Fruit fly (Drosophila melanogaster) whole organism, embryonic: ENCODE measurements around the gene CG31365.

Experiments
- Adf1 ChIP-seq: fragments of 200-800 bp; sonication (Bioruptor generic); IDR thresholded peaks from 2 replicates; pipeline ENCODE4 v1.3.6; 2022; ENCODE audit warnings: missing biosample characterization, missing genetic modification characterization
- Atf6 ChIP-seq: fragments of 200-800 bp; sonication (Bioruptor generic); IDR thresholded peaks from 2 replicates; pipeline ENCODE4 v1.3.6; 2022; ENCODE audit warnings: missing biosample characterization, missing genetic modification characterization
- BEAF-32 ChIP-seq: fragments of 200-800 bp; sonication (Bioruptor generic); optimal IDR thresholded peaks from 3 replicates; lab custom pipeline; 2017; ENCODE audit warnings: missing biosample characterization, missing genetic modification characterization, mild to moderate bottlenecking, moderate library complexity, missing genetic modification reagents
- CG10209 ChIP-seq: fragments of 200-800 bp; sonication (Bioruptor generic); optimal IDR thresholded peaks from 3 replicates; lab custom pipeline; 2017; ENCODE audit warnings: missing biosample characterization, mild to moderate bottlenecking, missing genetic modification characterization, missing genetic modification reagents
- CG1024 ChIP-seq: fragments of 200-800 bp; sonication (Bioruptor generic); IDR thresholded peaks from 2 replicates; pipeline ENCODE4 v1.3.6; 2022; ENCODE audit warnings: missing biosample characterization, missing genetic modification characterization
- CG10267 ChIP-seq: fragments of 200-800 bp; sonication (Bioruptor generic); optimal IDR thresholded peaks from 2 replicates; lab custom pipeline; 2018; ENCODE audit warnings: missing biosample characterization, mild to moderate bottlenecking, missing genetic modification characterization, moderate library complexity
- CG12155 ChIP-seq: fragments of 200-800 bp; sonication (Bioruptor generic); optimal IDR thresholded peaks from 3 replicates; lab custom pipeline; 2016; ENCODE audit warnings: missing biosample characterization, missing genetic modification characterization
- CG12299 ChIP-seq: fragments of 200-800 bp; sonication (Bioruptor generic); optimal IDR thresholded peaks from 2 replicates; lab custom pipeline; 2018; ENCODE audit warnings: missing biosample characterization, mild to moderate bottlenecking, missing genetic modification characterization
- CG12391 ChIP-seq: fragments of 200-800 bp; sonication (Bioruptor generic); optimal IDR thresholded peaks from 3 replicates; lab custom pipeline; 2018; ENCODE audit warnings: missing biosample characterization, mild to moderate bottlenecking, missing genetic modification characterization, moderate library complexity
- CG14710 ChIP-seq: fragments of 200-800 bp; sonication (Bioruptor generic); optimal IDR thresholded peaks from 3 replicates; lab custom pipeline; 2019; ENCODE audit warnings: missing biosample characterization, mild to moderate bottlenecking, missing genetic modification characterization, moderate library complexity
- CG14860 ChIP-seq: fragments of 200-800 bp; sonication (Bioruptor generic); IDR thresholded peaks from 3 replicates; pipeline ENCODE4 v1.3.6; 2022; ENCODE audit warnings: missing biosample characterization, missing genetic modification characterization; ENCODE audit not compliant: partially characterized antibody
- CG15696 ChIP-seq: fragments of 200-800 bp; sonication (Bioruptor generic); optimal IDR thresholded peaks from 2 replicates; lab custom pipeline; 2019; ENCODE audit warnings: missing biosample characterization, mild to moderate bottlenecking, missing genetic modification characterization, moderate library complexity
- CG17385 ChIP-seq: fragments of 200-800 bp; sonication (Bioruptor generic); optimal IDR thresholded peaks from 3 replicates; lab custom pipeline; 2018; ENCODE audit warnings: missing biosample characterization, mild to moderate bottlenecking, missing genetic modification characterization
- CG17802 ChIP-seq: fragments of 200-800 bp; sonication (Bioruptor generic); optimal IDR thresholded peaks from 2 replicates; lab custom pipeline; 2018; ENCODE audit warnings: missing biosample characterization, mild to moderate bottlenecking, missing genetic modification characterization, moderate library complexity
- CG1792 ChIP-seq: fragments of 200-800 bp; sonication (Bioruptor generic); optimal IDR thresholded peaks from 2 replicates; lab custom pipeline; 2016; ENCODE audit warnings: missing biosample characterization, missing genetic modification characterization
- CG1832 ChIP-seq: fragments of 200-800 bp; sonication (Bioruptor generic); optimal IDR thresholded peaks from 2 replicates; lab custom pipeline; 2017; ENCODE audit warnings: missing biosample characterization, mild to moderate bottlenecking, missing genetic modification characterization, inconsistent platforms
- CG2678 ChIP-seq: fragments of 200-800 bp; sonication (Bioruptor generic); optimal IDR thresholded peaks from 3 replicates; lab custom pipeline; 2019; ENCODE audit warnings: missing biosample characterization, mild to moderate bottlenecking, missing genetic modification characterization, moderate library complexity
- CG33557 ChIP-seq: fragments of 200-800 bp; sonication (Bioruptor generic); optimal IDR thresholded peaks from 2 replicates; lab custom pipeline; 2019; ENCODE audit warnings: missing biosample characterization, mild to moderate bottlenecking, missing genetic modification characterization, moderate library complexity
- CG4424 ChIP-seq: fragments of 200-800 bp; sonication (Bioruptor generic); optimal IDR thresholded peaks from 3 replicates; lab custom pipeline; 2016; ENCODE audit warnings: missing biosample characterization, missing genetic modification characterization
- CG4820 ChIP-seq: fragments of 200-800 bp; sonication (Bioruptor generic); optimal IDR thresholded peaks from 3 replicates; lab custom pipeline; 2016; ENCODE audit warnings: missing biosample characterization, missing genetic modification characterization
- CG6854 ChIP-seq: fragments of 200-800 bp; sonication (Bioruptor generic); optimal IDR thresholded peaks from 3 replicates; lab custom pipeline; 2017; ENCODE audit warnings: missing biosample characterization, mild to moderate bottlenecking, missing genetic modification characterization
- CG7963 ChIP-seq: fragments of 200-800 bp; sonication (Bioruptor generic); IDR thresholded peaks from 3 replicates; pipeline ENCODE4 v1.3.6; 2022; ENCODE audit warnings: missing biosample characterization, missing genetic modification characterization; ENCODE audit not compliant: partially characterized antibody
- CG9437 ChIP-seq: fragments of 200-800 bp; sonication (Bioruptor generic); optimal IDR thresholded peaks from 2 replicates; lab custom pipeline; 2018; ENCODE audit warnings: missing biosample characterization, mild to moderate bottlenecking, missing genetic modification characterization
- D19B ChIP-seq: fragments of 200-800 bp; sonication (Bioruptor generic); optimal IDR thresholded peaks from 2 replicates; lab custom pipeline; 2017; ENCODE audit warnings: missing biosample characterization, mild to moderate bottlenecking, missing genetic modification characterization
- Dfd ChIP-seq, 2 experiments: fragments of >200 bp; optimal IDR thresholded peaks; 2 replicates each; lab custom pipeline; 2017; ENCODE audit warnings: missing biosample characterization in 2 of 2, missing genetic modification characterization in 2 of 2
- Dll ChIP-seq: fragments of 200-800 bp; sonication (Bioruptor generic); IDR thresholded peaks from 4 replicates; pipeline ENCODE4 v1.3.6; 2022; ENCODE audit warnings: missing biosample characterization, missing genetic modification characterization; ENCODE audit not compliant: partially characterized antibody
- Fer3 ChIP-seq: fragments of 200-800 bp; sonication (Bioruptor generic); optimal IDR thresholded peaks from 2 replicates; lab custom pipeline; 2018; ENCODE audit warnings: missing biosample characterization, mild to moderate bottlenecking, missing genetic modification characterization, moderate library complexity
- H15 ChIP-seq: fragments of 200-800 bp; sonication (Bioruptor generic); IDR thresholded peaks from 3 replicates; pipeline ENCODE4 v1.3.6; 2022; ENCODE audit warnings: missing biosample characterization, missing genetic modification characterization
- HLH3B ChIP-seq: fragments of 200-800 bp; sonication (Bioruptor generic); IDR thresholded peaks from 2 replicates; pipeline ENCODE4 v1.3.6; 2022; ENCODE audit warnings: missing biosample characterization, missing genetic modification characterization
- Hsf ChIP-seq: fragments of 200-800 bp; sonication (Bioruptor generic); optimal IDR thresholded peaks from 3 replicates; lab custom pipeline; 2016; ENCODE audit warnings: missing biosample characterization, missing genetic modification characterization
- Kr ChIP-seq: fragments of 200-800 bp; sonication (Bioruptor generic); optimal IDR thresholded peaks from 2 replicates; lab custom pipeline; 2017; ENCODE audit warnings: missing biosample characterization, mild to moderate bottlenecking, missing genetic modification characterization
- Lim3 ChIP-seq: fragments of 200-800 bp; sonication (Bioruptor generic); IDR thresholded peaks from 2 replicates; pipeline ENCODE4 v1.3.6; 2022; ENCODE audit warnings: missing biosample characterization, missing genetic modification characterization
- Max ChIP-seq: fragments of 200-800 bp; sonication (Bioruptor generic); optimal IDR thresholded peaks from 2 replicates; lab custom pipeline; 2016; ENCODE audit warnings: missing biosample characterization, mild to moderate bottlenecking, missing genetic modification characterization
- NK7.1 ChIP-seq: fragments of 200-800 bp; sonication (Bioruptor generic); optimal IDR thresholded peaks from 3 replicates; lab custom pipeline; 2016; ENCODE audit warnings: missing biosample characterization, missing genetic modification characterization
- Nf-YB ChIP-seq: fragments of 200-800 bp; sonication (Bioruptor generic); optimal IDR thresholded peaks from 3 replicates; lab custom pipeline; 2019; ENCODE audit warnings: missing biosample characterization, mild to moderate bottlenecking, missing genetic modification characterization, moderate library complexity
- Opbp ChIP-seq: fragments of 200-800 bp; sonication (Bioruptor generic); IDR thresholded peaks from 3 replicates; pipeline ENCODE4 v1.3.6; 2022; ENCODE audit warnings: missing biosample characterization, missing genetic modification characterization; ENCODE audit not compliant: partially characterized antibody
- al ChIP-seq: fragments of 200-800 bp; sonication (Bioruptor generic); IDR thresholded peaks from 2 replicates; pipeline ENCODE4 v1.3.6; 2022; ENCODE audit warnings: missing biosample characterization, missing genetic modification characterization
- ap ChIP-seq: fragments of 200-800 bp; sonication (Bioruptor generic); IDR thresholded peaks from 2 replicates; pipeline ENCODE4 v1.3.6; 2022; ENCODE audit warnings: missing biosample characterization, missing genetic modification characterization
- cwo ChIP-seq: fragments of 200-800 bp; sonication (Bioruptor generic); optimal IDR thresholded peaks from 3 replicates; lab custom pipeline; 2017; ENCODE audit warnings: missing biosample characterization, missing genetic modification characterization, mild to moderate bottlenecking, moderate library complexity, missing genetic modification reagents
- dmrt99B ChIP-seq: fragments of 200-800 bp; sonication (Bioruptor generic); optimal IDR thresholded peaks from 2 replicates; lab custom pipeline; 2018; ENCODE audit warnings: missing biosample characterization, mild to moderate bottlenecking, missing genetic modification characterization, moderate library complexity
- en ChIP-seq: fragments of 200-800 bp; sonication (Bioruptor generic); optimal IDR thresholded peaks from 2 replicates; lab custom pipeline; 2016; ENCODE audit warnings: missing biosample characterization, missing genetic modification characterization
- pnt ChIP-seq: fragments of 200-800 bp; sonication (Bioruptor generic); optimal IDR thresholded peaks from 3 replicates; lab custom pipeline; 2016; ENCODE audit warnings: missing biosample characterization, missing genetic modification characterization
- pum ChIP-seq: fragments of 200-800 bp; sonication (Bioruptor generic); optimal IDR thresholded peaks from 2 replicates; lab custom pipeline; 2016; ENCODE audit warnings: missing biosample characterization, missing genetic modification characterization
- slou ChIP-seq: fragments of 200-800 bp; sonication (Bioruptor generic); optimal IDR thresholded peaks from 3 replicates; lab custom pipeline; 2016; ENCODE audit warnings: missing biosample characterization, missing genetic modification characterization
- tll ChIP-seq, 2 experiments: fragments of 200-800 bp in 1 of 2; fragments of >200 bp in 1 of 2; sonication (Bioruptor generic) in 1 of 2; optimal IDR thresholded peaks; 2 replicates each; lab custom pipeline; 2017 to 2019; ENCODE audit warnings: missing biosample characterization in 2 of 2, missing genetic modification characterization in 2 of 2, mild to moderate bottlenecking in 1 of 2, moderate library complexity in 1 of 2
- trem ChIP-seq: fragments of 200-800 bp; optimal IDR thresholded peaks from 3 replicates; lab custom pipeline; 2019; ENCODE audit warnings: missing biosample characterization, mild to moderate bottlenecking, missing genetic modification characterization, moderate library complexity
- twi ChIP-seq: fragments of 200-800 bp; optimal IDR thresholded peaks from 2 replicates; lab custom pipeline; 2019; ENCODE audit warnings: missing biosample characterization, mild to moderate bottlenecking, missing genetic modification characterization, moderate library complexity
- z ChIP-seq: fragments of 200-800 bp; sonication (Bioruptor generic); IDR thresholded peaks from 3 replicates; pipeline ENCODE4 v1.3.6; 2022; ENCODE audit warnings: missing biosample characterization, missing genetic modification characterization

CG31365 gene

dm6 chr3R:23117683-23118470 is 8.3 kb downstream of the CG31365 start, which contains the start of the genes Rassf and CenB1A (continued):
- no peak for TF ChIP-seq twi (tag; lab: Kevin White, UChicago)
- no peak for TF ChIP-seq Opbp (GFP tag; lab: Robert Waterston, UW)
- peak; percentile 19 for TF ChIP-seq CG6854 (GFP tag; lab: Kevin White, UChicago)
- no peak for TF ChIP-seq Atf6
- TF ChIP-seq NK7.1 (GFP tag; lab: Kevin White, UChicago), result no peak
- no peak for TF ChIP-seq dmrt99B (tag; lab: Kevin White, UChicago)
- no peak for TF ChIP-seq Kr (GFP tag; lab: Kevin White, UChicago)
- TF ChIP-seq z (GFP tag; lab: Robert Waterston, UW), result no peak
- peak; percentile 45; the same call in 1 of the 2 replicates for TF ChIP-seq al (GFP tag; lab: Robert Waterston, UW)
- peak; percentile 54 for TF ChIP-seq pnt
- peak; percentile 9 for TF ChIP-seq CG17802
- no peak for TF ChIP-seq CG10209 (GFP tag; lab: Kevin White, UChicago)
- TF ChIP-seq Fer3 (tag; lab: Kevin White, UChicago), result peak; percentile 4
- peak; percentile 53 for TF ChIP-seq CG4424 (GFP tag; lab: Kevin White, UChicago)
- TF ChIP-seq CG9437 (GFP tag; lab: Kevin White, UChicago), result peak; percentile 22
- TF ChIP-seq CG14860, result no peak
- TF ChIP-seq CG2678, result peak; percentile 33
- TF ChIP-seq BEAF-32 (GFP tag; lab: Kevin White, UChicago), result peak; percentile 40
- TF ChIP-seq cwo (GFP tag; lab: Kevin White, UChicago), result peak; percentile 7
- TF ChIP-seq ap (GFP tag; lab: Robert Waterston, UW), result 0 out of 2 replicates have a peak, but pooled peaks have one; percentile 15
- no peak for TF ChIP-seq Lim3 (GFP tag; lab: Robert Waterston, UW)
- peak in 1 of 2 experiments; percentile 84 for TF ChIP-seq tll (GFP tag; optimal IDR thresholded peaks at IDR 0.05; lab: Kevin White, UChicago)
- TF ChIP-seq Dfd (GFP tag; optimal IDR thresholded peaks at IDR 0.05; lab: Kevin White, UChicago), result no peak
- TF ChIP-seq CG1792, result peak; percentile 29
- no peak for TF ChIP-seq H15 (GFP tag; lab: Robert Waterston, UW)
- TF ChIP-seq D19B (GFP tag; lab: Kevin White, UChicago), result no peak
- peak; percentile 55 for TF ChIP-seq Hsf (GFP tag; lab: Kevin White, UChicago)
- peak; percentile 90 for TF ChIP-seq CG10267 (tag; lab: Kevin White, UChicago)
- peak; percentile 32 for TF ChIP-seq CG15696 (tag; lab: Kevin White, UChicago)
- peak; percentile 60 for TF ChIP-seq CG14710 (tag; lab: Kevin White, UChicago)
- no peak for TF ChIP-seq Nf-YB (GFP tag; lab: Kevin White, UChicago)
- TF ChIP-seq CG33557 (GFP tag; lab: Kevin White, UChicago), result peak; percentile 11
- TF ChIP-seq trem (tag; lab: Kevin White, UChicago), result peak; percentile 21
- peak; percentile 47 for TF ChIP-seq CG4820 (GFP tag; lab: Kevin White, UChicago)
- no peak for TF ChIP-seq CG1832 (GFP tag; lab: Kevin White, UChicago)
- TF ChIP-seq CG7963 (GFP tag; lab: Robert Waterston, UW), result no peak
- TF ChIP-seq CG1024 (GFP tag; lab: Robert Waterston, UW), result 0 out of 2 replicates have a peak, but pooled peaks have one; percentile 31
- TF ChIP-seq HLH3B (GFP tag; lab: Robert Waterston, UW), result peak; percentile 38; the same call in 1 of the 2 replicates
- TF ChIP-seq Adf1 (GFP tag; lab: Robert Waterston, UW), result peak; percentile 34; the same call in 1 of the 2 replicates
- no peak for TF ChIP-seq en
- peak; percentile 51; the same call in 1 of the 4 replicates for TF ChIP-seq Dll (GFP tag; lab: Robert Waterston, UW)
- no peak for TF ChIP-seq slou
- TF ChIP-seq CG12391, result peak; percentile 62
- TF ChIP-seq Max (GFP tag; lab: Kevin White, UChicago), result peak; percentile 34
- TF ChIP-seq CG12155 (GFP tag; lab: Kevin White, UChicago), result peak; percentile 23
- peak; percentile 48 for TF ChIP-seq pum (GFP tag; lab: Kevin White, UChicago)
- no peak for TF ChIP-seq CG12299 (tag; lab: Kevin White, UChicago)
- peak; percentile 64 for TF ChIP-seq CG17385 (GFP tag; lab: Kevin White, UChicago)
